Worm (Caenorhabditis elegans) whole organism, L4 larva: ENCODE results near the gene ppk-3.

Experiments used
- F10B5.3 ChIP-seq: sonication (generic microtip); optimal IDR thresholded peaks from 2 replicates; lab custom pipeline; 2016; ENCODE audit warnings: mild to moderate bottlenecking, missing genetic modification characterization, missing compliant biosample characterization
- F26F4.8 ChIP-seq: fragments of 200-800 bp; sonication (Bioruptor generic); conservative IDR thresholded peaks from 2 replicates; pipeline ENCODE4 v1.3.6; 2022; ENCODE audit warnings: missing genetic modification characterization, missing compliant biosample characterization
- Y48G9A.11 ChIP-seq: fragments of 200-800 bp; sonication (Bioruptor generic); IDR thresholded peaks from 2 replicates; pipeline ENCODE4 v1.3.6; 2022; ENCODE audit warnings: missing genetic modification reagents, missing genetic modification characterization, missing compliant biosample characterization
- Y5F2A.4 ChIP-seq: fragments of 200-800 bp; sonication (Bioruptor generic); optimal IDR thresholded peaks from 2 replicates; lab custom pipeline; 2018; ENCODE audit warnings: mild to moderate bottlenecking, missing genetic modification characterization, missing compliant biosample characterization
- aha-1 ChIP-seq: fragments of 150-350 bp; peaks from one replicate; lab custom pipeline; 2014; ENCODE audit warnings: missing biosample characterization, missing genetic modification characterization
- ama-1 ChIP-seq: fragments of 150-350 bp; optimal IDR thresholded peaks from 2 replicates; lab custom pipeline; 2014; ENCODE audit warnings: inconsistent platforms, mixed read lengths
- ceh-32 ChIP-seq: sonication (generic microtip); optimal IDR thresholded peaks from 2 replicates; lab custom pipeline; 2016; ENCODE audit warnings: mild to moderate bottlenecking, missing genetic modification characterization, missing compliant biosample characterization; ENCODE audit not compliant: poor library complexity
- ceh-44 ChIP-seq: fragments of 200-800 bp; sonication (Bioruptor generic); IDR thresholded peaks from 2 replicates; pipeline ENCODE4 v1.3.6; 2022; ENCODE audit warnings: missing genetic modification reagents, missing genetic modification characterization, missing compliant biosample characterization
- daf-12 ChIP-seq: fragments of 150-350 bp; optimal IDR thresholded peaks from 2 replicates; lab custom pipeline; 2014; ENCODE audit warnings: missing biosample characterization, missing genetic modification reagents, missing genetic modification characterization
- daf-16 ChIP-seq, 3 experiments: sonication (generic microtip); optimal IDR thresholded peaks; 2 replicates each; lab custom pipeline; 2016 to 2017; ENCODE audit warnings: missing genetic modification characterization in 3 of 3, missing genetic modification reagents in 3 of 3, mild to moderate bottlenecking in 2 of 3, missing compliant biosample characterization in 2 of 3, missing biosample characterization in 1 of 3, moderate library complexity in 1 of 3
- dmd-8 ChIP-seq: fragments of 200-800 bp; sonication (Bioruptor generic); IDR thresholded peaks from 2 replicates; pipeline ENCODE4 v1.3.6; 2022; ENCODE audit warnings: missing genetic modification characterization, missing compliant biosample characterization
- dmd-9 ChIP-seq: fragments of 200-800 bp; sonication (Bioruptor generic); IDR thresholded peaks from 2 replicates; pipeline ENCODE4 v1.3.6; 2022; ENCODE audit warnings: missing genetic modification reagents, missing genetic modification characterization, missing compliant biosample characterization
- dve-1 ChIP-seq: sonication (generic microtip); optimal IDR thresholded peaks from 2 replicates; lab custom pipeline; 2017; ENCODE audit warnings: antibody characterized with exemption, mild to moderate bottlenecking, missing genetic modification characterization, missing compliant biosample characterization; ENCODE audit not compliant: insufficient read depth
- fkh-10 ChIP-seq: fragments of 150-350 bp; optimal IDR thresholded peaks from 2 replicates; lab custom pipeline; 2014; ENCODE audit warnings: missing biosample characterization, missing genetic modification reagents, missing genetic modification characterization
- hlh-11 ChIP-seq: fragments of 200-800 bp; sonication (Bioruptor generic); optimal IDR thresholded peaks from 2 replicates; lab custom pipeline; 2018; ENCODE audit warnings: mild to moderate bottlenecking, missing genetic modification characterization, missing compliant biosample characterization
- hlh-30 ChIP-seq: sonication (generic microtip); optimal IDR thresholded peaks from 2 replicates; lab custom pipeline; 2017; ENCODE audit warnings: antibody characterized with exemption, mild to moderate bottlenecking, missing genetic modification characterization, missing compliant biosample characterization; ENCODE audit not compliant: insufficient read depth
- jun-1 ChIP-seq: fragments of 150-350 bp; optimal IDR thresholded peaks from 2 replicates; lab custom pipeline; 2014; ENCODE audit warnings: missing biosample characterization, missing genetic modification reagents, missing genetic modification characterization
- lin-1 ChIP-seq: fragments of 200-800 bp; sonication (Bioruptor generic); IDR thresholded peaks from 2 replicates; pipeline ENCODE4 v1.3.6; 2022; ENCODE audit warnings: missing genetic modification reagents, missing genetic modification characterization, missing compliant biosample characterization
- lin-39 ChIP-seq: fragments of 150-350 bp; optimal IDR thresholded peaks from 2 replicates; lab custom pipeline; 2014; ENCODE audit warnings: missing biosample characterization, missing genetic modification reagents, missing genetic modification characterization
- lir-3 ChIP-seq: sonication (generic microtip); optimal IDR thresholded peaks from 2 replicates; lab custom pipeline; 2016; ENCODE audit warnings: mild to moderate bottlenecking, missing genetic modification characterization, missing compliant biosample characterization
- mep-1 ChIP-seq: fragments of 150-350 bp; sonication (generic microtip); optimal IDR thresholded peaks from 3 replicates; lab custom pipeline; 2014; ENCODE audit warnings: missing biosample characterization, missing genetic modification characterization
- nhr-48 ChIP-seq: sonication (generic microtip); optimal IDR thresholded peaks from 2 replicates; lab custom pipeline; 2016; ENCODE audit warnings: mild to moderate bottlenecking, missing genetic modification characterization, missing compliant biosample characterization
- nhr-77 ChIP-seq: fragments of 150-350 bp; optimal IDR thresholded peaks from 2 replicates; lab custom pipeline; 2014; ENCODE audit warnings: missing biosample characterization, missing genetic modification characterization
- pqm-1 ChIP-seq: sonication (generic microtip); optimal IDR thresholded peaks from 2 replicates; lab custom pipeline; 2017; ENCODE audit warnings: missing biosample characterization, missing genetic modification characterization
- set-16 ChIP-seq: fragments of 200-800 bp; sonication (Bioruptor generic); IDR thresholded peaks from 2 replicates; pipeline ENCODE4 v1.3.6; 2022; ENCODE audit warnings: missing genetic modification reagents, missing genetic modification characterization, missing compliant biosample characterization
- snpc-1.2 ChIP-seq: fragments of 200-800 bp; sonication (Bioruptor generic); IDR thresholded peaks from 2 replicates; pipeline ENCODE4 v1.3.6; 2022; ENCODE audit warnings: missing genetic modification reagents, missing genetic modification characterization, missing compliant biosample characterization
- snpc-4 ChIP-seq: fragments of 150-350 bp; optimal IDR thresholded peaks from 2 replicates; lab custom pipeline; 2014; ENCODE audit warnings: missing biosample characterization, missing genetic modification characterization
- unc-62 ChIP-seq, 3 experiments: fragments of 150-350 bp in 1 of 3; sonication (generic microtip); optimal IDR thresholded peaks in 2 of 3; peaks in 1 of 3; 1 replicate in 1 of 3; 2 replicates in 2 of 3; lab custom pipeline; 2014 to 2017; ENCODE audit warnings: missing biosample characterization in 3 of 3, missing genetic modification characterization in 3 of 3, missing genetic modification reagents in 3 of 3, missing genotype in 1 of 3
- zag-1 ChIP-seq: fragments of 150-350 bp; optimal IDR thresholded peaks from 2 replicates; lab custom pipeline; 2014; ENCODE audit warnings: missing biosample characterization, missing genetic modification characterization
- zfp-3 ChIP-seq: fragments of 200-800 bp; sonication (Bioruptor generic); conservative IDR thresholded peaks from 2 replicates; pipeline ENCODE4 v1.3.6; 2022; ENCODE audit warnings: missing genetic modification reagents, missing genetic modification characterization, missing compliant biosample characterization

Gene ppk-3

DNA sequence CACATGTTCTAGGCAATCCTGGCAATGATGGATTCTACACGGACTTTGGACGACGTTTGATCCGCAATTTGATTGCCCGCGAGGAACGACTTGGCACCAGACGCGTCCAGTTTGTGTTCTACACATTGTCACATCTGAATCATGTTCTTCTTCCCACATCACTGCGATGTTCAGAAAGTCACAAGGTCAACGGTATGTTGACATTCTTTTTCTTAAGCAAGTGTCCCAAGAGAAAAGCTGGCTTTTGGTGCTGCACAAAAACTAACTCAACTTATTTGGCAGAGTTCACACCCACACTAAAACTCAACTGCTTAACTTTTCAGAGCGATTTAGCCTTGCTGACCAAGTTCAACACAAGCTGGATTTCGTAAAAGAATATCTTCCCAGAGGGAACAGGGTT is 3.1 kb upstream of the ppk-3 start:
- peak; percentile 4 for TF ChIP-seq hlh-30 (tag; lab: Kevin White, UChicago)
- peak in 1 of 2 experiments; percentile 98 for TF ChIP-seq unc-62 (GFP tag; optimal IDR thresholded peaks at IDR 0.05 in 1 of 2; lab: Kevin White, UChicago)
- TF ChIP-seq unc-62 (tag; optimal IDR thresholded peaks at IDR 0.05; lab: Kevin White, UChicago), result no peak
- peak; percentile 4 for TF ChIP-seq hlh-11 (tag; lab: Kevin White, UChicago)
- TF ChIP-seq zfp-3, result no peak
- no peak for TF ChIP-seq dve-1 (tag; lab: Kevin White, UChicago)

DNA sequence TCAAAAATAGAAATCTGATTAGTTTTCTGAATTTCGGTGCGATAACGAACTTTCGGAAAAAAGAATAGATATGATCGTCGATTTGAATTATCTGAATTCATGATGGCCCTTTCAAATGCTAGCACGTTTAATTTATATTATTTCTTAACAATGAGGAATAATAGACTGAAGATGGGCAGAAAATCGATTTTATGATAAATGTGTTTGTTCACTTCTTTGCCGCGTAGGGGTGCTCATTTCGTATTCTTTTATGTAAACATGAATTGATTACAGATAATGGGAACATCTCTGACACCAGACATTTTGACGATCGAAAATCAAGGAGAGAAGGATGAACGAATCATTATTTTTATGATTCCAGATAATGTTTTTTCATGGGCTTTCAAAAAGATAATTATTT is 2.0 kb upstream of the ppk-3 start, which contains the start of gene F11C1.9:
F11C1.9 (minus strand) TSS at position 101 of the 400 bp plus-strand sequence.
- TF ChIP-seq daf-16 (GFP tag; optimal IDR thresholded peaks at IDR 0.05; lab: Kevin White, UChicago) (no peak), daf-16 (tag; optimal IDR thresholded peaks at IDR 0.05; lab: Kevin White, UChicago) (peak; percentile 79), dmd-9 (GFP tag; lab: Robert Waterston, UW) (no peak), lir-3 (tag; lab: Kevin White, UChicago) (no peak), dmd-8 (GFP tag; lab: Robert Waterston, UW) (no peak)

DNA sequence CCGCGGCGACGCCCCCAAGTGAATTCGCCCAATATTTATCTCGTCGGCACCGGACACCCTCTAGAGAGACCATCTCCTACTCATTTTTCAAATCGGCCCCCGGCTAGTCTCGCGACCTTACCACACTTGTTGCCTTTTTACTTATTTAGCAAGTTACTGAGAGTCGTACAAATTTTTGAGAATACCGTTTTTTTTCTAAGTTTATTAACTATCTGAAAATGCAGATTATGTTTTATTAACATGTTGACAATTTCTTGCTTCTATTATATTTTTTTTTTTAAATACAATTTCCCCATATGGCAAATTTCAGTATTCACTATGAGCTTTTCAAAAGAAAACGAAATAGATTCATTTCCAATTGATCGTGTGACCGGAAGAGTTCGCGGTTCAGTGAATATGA is 1.3 kb upstream of the ppk-3 start, which contains the start of the genes F11C1.4 and F11C1.10:
F11C1.4 (plus strand) TSS at position 301 of the 400 bp plus-strand sequence.
F11C1.10 (plus strand) TSS at position 309 of the 400 bp plus-strand sequence.
- no peak for TF ChIP-seq mep-1 (tag; lab: Kevin White, UChicago)

DNA sequence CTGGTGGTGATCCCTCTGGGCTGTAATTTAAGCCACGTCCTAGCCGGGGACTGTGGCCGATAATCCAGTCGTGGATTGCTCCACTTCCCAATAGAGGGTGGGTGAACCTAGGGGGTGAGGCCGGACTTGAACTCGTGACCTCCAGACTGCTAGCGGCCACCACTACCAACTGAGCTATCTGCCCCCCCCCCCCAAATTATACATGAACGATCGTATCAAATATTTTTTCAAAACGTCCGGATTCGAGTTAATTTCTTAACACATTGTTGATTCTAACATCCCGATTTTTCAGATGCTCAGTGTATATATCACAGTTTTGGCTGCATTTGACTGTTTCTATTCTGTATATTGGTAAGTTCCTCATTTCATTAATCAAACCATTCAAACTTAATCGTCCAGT is 8.4 kb downstream of the ppk-3 start:
- TF ChIP-seq snpc-1.2, result peak; percentile 69

DNA sequence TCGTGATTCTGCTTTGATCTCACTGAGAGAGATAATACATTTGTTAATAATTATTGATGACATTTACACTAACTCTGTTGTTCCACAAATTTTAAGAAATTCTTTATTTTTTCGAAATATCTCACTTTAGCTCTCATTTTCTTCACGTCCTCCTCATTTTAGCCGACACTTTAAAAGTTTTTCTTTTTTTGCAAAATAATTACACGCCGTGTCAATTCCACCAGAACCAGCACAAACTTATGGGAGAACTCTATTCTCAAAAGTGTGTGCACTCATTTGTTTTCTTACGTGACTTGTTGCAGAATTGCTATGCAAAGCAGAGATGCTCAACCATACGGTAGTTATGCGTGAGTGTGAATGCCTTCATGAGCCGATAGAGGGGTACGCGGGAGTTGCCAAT is 10.3 kb downstream of the ppk-3 start, which contains the start of gene frpr-2:
frpr-2 (plus strand) TSS at position 301 of the 400 bp plus-strand sequence.
- TF ChIP-seq snpc-4 (tag; lab: Kevin White, UChicago) (no peak), daf-12 (tag; lab: Kevin White, UChicago) (no peak), nhr-48 (tag; lab: Kevin White, UChicago) (no peak), zag-1 (no peak), ceh-32 (tag; lab: Kevin White, UChicago) (no peak), F10B5.3 (no peak)

DNA sequence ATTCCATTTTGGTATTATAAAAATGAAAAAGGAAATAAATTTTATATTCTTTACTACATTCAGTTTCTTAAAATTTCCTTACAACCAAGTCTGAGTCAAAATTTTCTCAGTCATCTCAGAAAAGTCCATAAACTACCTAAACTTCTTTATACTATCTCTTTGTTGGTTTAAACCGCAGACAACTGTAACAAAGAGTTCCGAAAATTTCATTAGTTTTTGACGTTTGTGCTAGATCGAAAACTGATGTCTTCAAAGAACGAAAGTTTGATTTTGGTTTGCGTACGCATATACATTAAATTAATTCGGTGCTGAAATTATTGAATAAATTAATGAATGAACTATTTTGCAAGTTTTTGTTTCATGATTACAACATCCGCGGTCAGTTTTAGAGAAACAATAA is 16.5 kb downstream of the ppk-3 start:
- TF ChIP-seq nhr-77 (tag; lab: Kevin White, UChicago) (no peak), jun-1 (no peak), fkh-10 (peak; percentile 61), Y5F2A.4 (GFP tag; lab: Kevin White, UChicago) (no peak), F26F4.8 (no peak)

DNA sequence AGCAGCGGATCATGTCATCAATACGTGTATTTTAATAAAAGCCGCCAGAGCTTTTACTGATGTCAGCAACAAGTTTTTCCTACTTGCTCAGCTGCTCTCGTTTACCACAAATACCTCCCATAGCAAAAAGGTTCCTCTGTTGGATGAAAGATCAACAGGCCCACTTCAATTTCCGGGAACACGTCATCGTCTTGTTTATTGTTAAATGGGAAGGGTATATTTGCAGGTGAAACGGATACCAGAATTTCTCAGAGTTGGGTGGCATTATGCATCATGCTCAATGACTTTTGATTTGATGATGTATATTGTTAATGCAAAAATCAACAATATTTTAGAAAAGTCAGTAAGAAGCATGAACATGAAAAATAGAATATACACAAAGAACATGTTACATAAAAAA is 24.3 kb downstream of the ppk-3 start:
- TF ChIP-seq zag-1 (no peak), hlh-30 (tag; lab: Kevin White, UChicago) (no peak), aha-1 (peak; percentile 59), set-16 (GFP tag; lab: Robert Waterston, UW) (no peak), lir-3 (tag; lab: Kevin White, UChicago) (no peak), pqm-1 (tag; lab: Kevin White, UChicago) (no peak), lin-1 (no peak)

DNA sequence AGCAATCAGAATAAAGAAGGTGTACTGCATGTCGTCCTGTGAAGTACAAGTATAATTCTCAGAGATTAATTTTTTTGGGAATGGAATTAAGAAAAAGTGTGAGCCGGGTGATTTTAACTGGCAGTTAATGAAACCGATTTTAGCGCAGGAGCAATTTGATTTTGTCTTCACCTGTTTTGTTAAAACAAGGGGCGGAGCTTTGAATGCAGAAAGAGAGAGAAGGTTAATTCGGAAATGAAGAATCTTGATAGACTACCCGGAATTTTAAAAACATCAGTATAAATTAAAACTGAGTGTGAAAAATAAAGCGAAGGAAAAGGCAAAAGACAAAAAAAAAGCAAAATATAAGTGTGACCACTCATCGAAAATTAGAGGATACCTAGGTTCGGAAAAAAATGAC is 28.9 kb downstream of the ppk-3 start, which contains the start of gene C05E7.3:
C05E7.3 (minus strand) TSS at position 101 of the 400 bp plus-strand sequence.
- TF ChIP-seq ceh-44 (no peak), lin-1 (no peak), ama-1 (lab: Kevin White, UChicago) (no peak), Y48G9A.11 (GFP tag; lab: Robert Waterston, UW) (no peak), lin-39 (no peak)
